Worm (Caenorhabditis elegans) whole organism, L3 larva: ENCODE results near the gene zer-1.

Experiments used
- R02D3.7 ChIP-seq: fragments of 150-350 bp; optimal IDR thresholded peaks from 2 replicates; lab custom pipeline; 2014; ENCODE audit warnings: missing biosample characterization, missing genetic modification characterization
- ZK546.5 ChIP-seq: sonication (generic microtip); optimal IDR thresholded peaks from 2 replicates; lab custom pipeline; 2017; ENCODE audit warnings: missing biosample characterization, missing genetic modification characterization
- aly-2 ChIP-seq: fragments of 150-350 bp; optimal IDR thresholded peaks from 2 replicates; lab custom pipeline; 2014; ENCODE audit warnings: missing biosample characterization, missing genetic modification characterization
- ama-1 ChIP-seq: fragments of 150-350 bp; optimal IDR thresholded peaks from 2 replicates; lab custom pipeline; 2018
- ceh-16 ChIP-seq: sonication (generic microtip); optimal IDR thresholded peaks from 2 replicates; lab custom pipeline; 2017; ENCODE audit warnings: missing biosample characterization, missing genetic modification characterization
- ceh-28 ChIP-seq: fragments of 150-350 bp; optimal IDR thresholded peaks from 2 replicates; lab custom pipeline; 2014; ENCODE audit warnings: missing biosample characterization, missing genetic modification reagents, missing genetic modification characterization
- ceh-82 ChIP-seq: fragments of 150-350 bp; optimal IDR thresholded peaks from 2 replicates; lab custom pipeline; 2014; ENCODE audit warnings: missing biosample characterization, missing genetic modification characterization
- ceh-9 ChIP-seq: sonication (generic microtip); optimal IDR thresholded peaks from 2 replicates; lab custom pipeline; 2018; ENCODE audit warnings: missing biosample characterization, missing genetic modification characterization
- daf-12 ChIP-seq: fragments of 150-350 bp; optimal IDR thresholded peaks from 2 replicates; lab custom pipeline; 2014; ENCODE audit warnings: missing biosample characterization, missing genetic modification reagents, missing genetic modification characterization
- egl-27 ChIP-seq: sonication (generic microtip); optimal IDR thresholded peaks from 4 replicates; lab custom pipeline; 2017; ENCODE audit warnings: missing biosample characterization, missing genetic modification reagents, missing genetic modification characterization
- egl-5 ChIP-seq: fragments of 150-350 bp; optimal IDR thresholded peaks from 2 replicates; lab custom pipeline; 2017; ENCODE audit warnings: missing biosample characterization, missing genetic modification reagents, missing genetic modification characterization, inconsistent platforms
- elt-1 ChIP-seq: fragments of 150-350 bp; optimal IDR thresholded peaks from 2 replicates; lab custom pipeline; 2014; ENCODE audit warnings: missing biosample characterization, missing genetic modification characterization
- elt-2 ChIP-seq: sonication (generic microtip); optimal IDR thresholded peaks from 2 replicates; lab custom pipeline; 2016; ENCODE audit warnings: missing genetic modification reagents, mild to moderate bottlenecking, missing genetic modification characterization, missing compliant biosample characterization
- elt-3 ChIP-seq, 3 experiments: fragments of 150-350 bp in 1 of 3; sonication (generic microtip) in 2 of 3; optimal IDR thresholded peaks; 2 replicates in 2 of 3; 4 replicates in 1 of 3; lab custom pipeline; 2014 to 2017; ENCODE audit warnings: missing biosample characterization in 3 of 3, missing genetic modification characterization in 3 of 3
- eor-1 ChIP-seq, 2 experiments: fragments of 150-350 bp; optimal IDR thresholded peaks; 2 replicates each; lab custom pipeline; 2014 to 2018; ENCODE audit warnings: missing biosample characterization in 2 of 2, missing genetic modification characterization in 2 of 2
- fkh-10 ChIP-seq: sonication (generic microtip); optimal IDR thresholded peaks from 2 replicates; lab custom pipeline; 2017; ENCODE audit warnings: missing biosample characterization, missing genetic modification reagents, missing genetic modification characterization
- fkh-2 ChIP-seq: fragments of 150-350 bp; optimal IDR thresholded peaks from 2 replicates; lab custom pipeline; 2014; ENCODE audit warnings: missing biosample characterization, missing genetic modification reagents, missing genetic modification characterization
- fos-1 ChIP-seq: fragments of 150-350 bp; optimal IDR thresholded peaks from 2 replicates; lab custom pipeline; 2014; ENCODE audit warnings: missing biosample characterization, missing genetic modification characterization
- hmg-11 ChIP-seq: sonication (generic microtip); optimal IDR thresholded peaks from 2 replicates; lab custom pipeline; 2016; ENCODE audit warnings: missing genetic modification characterization, missing compliant biosample characterization
- jun-1 ChIP-seq: fragments of 150-350 bp; optimal IDR thresholded peaks from 2 replicates; lab custom pipeline; 2014; ENCODE audit warnings: missing biosample characterization, missing genetic modification reagents, missing genetic modification characterization
- lin-15B ChIP-seq: fragments of 150-350 bp; optimal IDR thresholded peaks from 2 replicates; lab custom pipeline; 2014; ENCODE audit warnings: missing biosample characterization, missing genetic modification characterization
- lin-39 ChIP-seq: fragments of 150-350 bp; optimal IDR thresholded peaks from 2 replicates; lab custom pipeline; 2018; ENCODE audit warnings: missing biosample characterization, missing genetic modification reagents, missing genetic modification characterization
- lsy-12 ChIP-seq: sonication (generic microtip); optimal IDR thresholded peaks from 2 replicates; lab custom pipeline; 2016; ENCODE audit warnings: mild to moderate bottlenecking, missing genetic modification characterization, missing compliant biosample characterization
- mdl-1 ChIP-seq: fragments of 150-350 bp; optimal IDR thresholded peaks from 2 replicates; lab custom pipeline; 2014; ENCODE audit warnings: missing biosample characterization, missing genetic modification characterization
- mml-1 ChIP-seq: fragments of 150-350 bp; sonication (generic microtip); optimal IDR thresholded peaks from 3 replicates; lab custom pipeline; 2014; ENCODE audit warnings: missing biosample characterization, missing genetic modification characterization
- nfya-1 ChIP-seq: sonication (generic microtip); optimal IDR thresholded peaks from 2 replicates; lab custom pipeline; 2017; ENCODE audit warnings: missing genetic modification characterization, mild to moderate bottlenecking, missing compliant biosample characterization, antibody characterized with exemption, moderate library complexity; ENCODE audit not compliant: insufficient read depth
- nhr-11 ChIP-seq: fragments of 150-350 bp; optimal IDR thresholded peaks from 2 replicates; lab custom pipeline; 2014; ENCODE audit warnings: missing biosample characterization, missing genetic modification characterization
- nhr-12 ChIP-seq: fragments of 150-350 bp; optimal IDR thresholded peaks from 2 replicates; lab custom pipeline; 2014; ENCODE audit warnings: missing biosample characterization, missing genetic modification characterization
- nhr-23 ChIP-seq: fragments of 150-350 bp; optimal IDR thresholded peaks from 2 replicates; lab custom pipeline; 2014; ENCODE audit warnings: missing biosample characterization, missing genetic modification reagents, missing genetic modification characterization
- nhr-237 ChIP-seq: fragments of 150-350 bp; optimal IDR thresholded peaks from 2 replicates; lab custom pipeline; 2014; ENCODE audit warnings: missing biosample characterization, missing genetic modification characterization
- nhr-25 ChIP-seq: sonication (generic microtip); optimal IDR thresholded peaks from 2 replicates; lab custom pipeline; 2017; ENCODE audit warnings: missing biosample characterization, missing genetic modification characterization
- nhr-28 ChIP-seq: fragments of 150-350 bp; optimal IDR thresholded peaks from 2 replicates; lab custom pipeline; 2014; ENCODE audit warnings: missing biosample characterization, missing genetic modification characterization
- nhr-43 ChIP-seq: sonication (generic microtip); optimal IDR thresholded peaks from 2 replicates; lab custom pipeline; 2016; ENCODE audit warnings: mild to moderate bottlenecking, missing genetic modification characterization, missing compliant biosample characterization; ENCODE audit not compliant: poor library complexity, severe bottlenecking
- nhr-67 ChIP-seq: fragments of 150-350 bp; optimal IDR thresholded peaks from 2 replicates; lab custom pipeline; 2014; ENCODE audit warnings: missing biosample characterization, missing genetic modification characterization
- nhr-76 ChIP-seq: fragments of 150-350 bp; sonication (generic microtip); optimal IDR thresholded peaks from 5 replicates; lab custom pipeline; 2014; ENCODE audit warnings: missing biosample characterization, missing genetic modification characterization
- nhr-77 ChIP-seq: fragments of 150-350 bp; optimal IDR thresholded peaks from 2 replicates; lab custom pipeline; 2014; ENCODE audit warnings: missing biosample characterization, missing genetic modification characterization
- pha-4 ChIP-seq: fragments of 150-350 bp; optimal IDR thresholded peaks from 2 replicates; lab custom pipeline; 2014; ENCODE audit warnings: missing biosample characterization, missing genetic modification reagents, missing genetic modification characterization
- pqm-1 ChIP-seq: fragments of 150-350 bp; optimal IDR thresholded peaks from 2 replicates; lab custom pipeline; 2017; ENCODE audit warnings: missing biosample characterization, missing genetic modification characterization, inconsistent platforms
- sea-2 ChIP-seq: fragments of 150-350 bp; sonication (generic microtip); optimal IDR thresholded peaks from 4 replicates; lab custom pipeline; 2014; ENCODE audit warnings: missing biosample characterization, missing genetic modification reagents, missing genetic modification characterization
- skn-1 ChIP-seq: fragments of 150-350 bp; optimal IDR thresholded peaks from 2 replicates; lab custom pipeline; 2014; ENCODE audit warnings: missing biosample characterization, missing genetic modification characterization
- snpc-4 ChIP-seq: fragments of 150-350 bp; optimal IDR thresholded peaks from 2 replicates; lab custom pipeline; 2014; ENCODE audit warnings: missing biosample characterization, missing genetic modification characterization
- tbx-2 ChIP-seq: sonication (generic microtip); optimal IDR thresholded peaks from 2 replicates; lab custom pipeline; 2016; ENCODE audit warnings: mild to moderate bottlenecking, missing genetic modification characterization, missing compliant biosample characterization
- unc-39 ChIP-seq: sonication (generic microtip); optimal IDR thresholded peaks from 4 replicates; lab custom pipeline; 2017; ENCODE audit warnings: missing biosample characterization, missing genetic modification characterization
- unc-62 ChIP-seq: fragments of 150-350 bp; sonication (generic microtip); optimal IDR thresholded peaks from 4 replicates; lab custom pipeline; 2014; ENCODE audit warnings: missing biosample characterization, missing genetic modification reagents, missing genetic modification characterization
- zag-1 ChIP-seq: fragments of 150-350 bp; optimal IDR thresholded peaks from 2 replicates; lab custom pipeline; 2014; ENCODE audit warnings: missing biosample characterization, missing genetic modification characterization
- ztf-11 ChIP-seq: fragments of 150-350 bp; optimal IDR thresholded peaks from 2 replicates; lab custom pipeline; 2014; ENCODE audit warnings: missing biosample characterization, missing genetic modification characterization
- ztf-4 ChIP-seq: fragments of 150-350 bp; optimal IDR thresholded peaks from 2 replicates; lab custom pipeline; 2014; ENCODE audit warnings: missing biosample characterization, missing genetic modification characterization

The zer-1 gene

DNA sequence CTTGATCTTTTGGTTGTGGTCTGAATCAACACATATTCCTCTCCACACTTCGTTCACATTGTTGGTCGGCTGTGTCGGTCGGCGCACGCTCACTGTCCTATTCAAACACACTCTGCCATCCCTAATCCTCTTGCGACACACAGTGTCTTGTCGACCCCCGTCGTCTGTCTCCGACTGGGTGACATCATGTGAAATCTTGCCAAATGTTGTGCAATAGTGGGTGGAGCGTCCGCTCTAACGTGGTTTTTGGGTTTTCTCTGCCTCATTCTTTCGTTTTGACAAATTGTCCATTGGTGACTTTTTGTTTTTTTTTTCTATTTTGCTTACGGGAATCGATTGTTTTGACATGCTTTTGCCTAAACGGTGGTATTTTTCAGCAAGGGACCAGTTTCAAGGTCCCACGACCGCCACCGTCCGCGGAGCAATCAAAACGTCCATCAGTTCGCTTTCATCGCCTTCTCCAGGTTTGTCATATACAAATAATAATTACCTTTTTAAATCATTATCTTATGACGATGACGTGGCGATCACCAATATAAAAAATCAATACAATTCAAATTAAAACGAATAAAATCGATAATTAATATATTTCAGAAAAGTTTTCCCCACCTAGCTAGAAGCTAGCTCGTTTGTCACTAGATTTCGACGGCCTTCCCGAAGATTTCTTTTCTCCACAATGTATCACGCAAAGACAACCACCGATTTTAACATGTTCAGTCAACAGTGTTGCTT lies 52.7 kb downstream of the zer-1 start (continued):
- TF ChIP-seq unc-62 = peak; percentile 33
- TF ChIP-seq nhr-23 (tag; lab: Kevin White, UChicago) = peak; percentile 94
- peak; percentile 67 for TF ChIP-seq ztf-4 (tag; lab: Kevin White, UChicago)
- TF ChIP-seq zag-1 (tag; lab: Kevin White, UChicago) = peak; percentile 25
- TF ChIP-seq eor-1 (tag; optimal IDR thresholded peaks at IDR 0.05; lab: Kevin White, UChicago) = no peak
- TF ChIP-seq nhr-43 (tag; lab: Kevin White, UChicago) = peak; percentile 88
- TF ChIP-seq pqm-1 (tag; lab: Kevin White, UChicago) = peak; percentile 91
- peak; percentile 77 for TF ChIP-seq R02D3.7 (tag; lab: Kevin White, UChicago)
- no peak for TF ChIP-seq nhr-76

DNA sequence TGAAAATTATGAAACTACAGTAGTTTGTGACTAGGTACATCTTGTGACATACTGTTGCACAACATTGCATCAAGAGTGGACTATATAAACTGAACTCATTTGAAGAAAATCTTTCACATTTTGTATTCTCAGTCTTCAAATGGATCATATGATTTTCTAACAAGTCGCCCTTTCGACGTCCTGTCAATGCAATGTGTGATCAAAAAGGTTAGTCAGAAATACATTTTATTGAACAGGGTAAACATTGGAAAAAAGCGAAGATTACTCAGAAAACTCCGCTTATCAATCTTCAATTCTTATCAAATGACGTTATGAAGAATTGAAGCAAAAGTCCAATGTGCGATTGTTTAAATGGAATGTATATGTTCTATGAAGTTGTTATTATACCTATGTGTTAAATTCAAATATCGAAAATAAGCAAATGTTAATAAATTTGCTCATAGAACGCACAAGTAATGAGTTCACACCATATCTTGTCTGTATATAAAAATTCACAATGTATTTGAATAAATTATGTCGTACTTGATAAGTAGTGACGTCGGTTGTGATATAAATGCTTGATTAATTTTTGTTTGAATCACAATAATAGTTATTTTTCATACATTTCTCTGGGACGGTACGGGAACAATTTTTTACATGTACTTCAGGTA lies 53.6 kb downstream of the zer-1 start, which contains the start of gene zip-2:
zip-2 (plus strand) TSS at position 128 of the 650 bp plus-strand sequence.
- TF ChIP-seq ceh-82 = peak; percentile 8
- no peak for TF ChIP-seq ceh-9 (tag; lab: Kevin White, UChicago)
- TF ChIP-seq nhr-67 (tag; lab: Kevin White, UChicago) = no peak
- no peak for TF ChIP-seq nfya-1 (tag; lab: Kevin White, UChicago)
- TF ChIP-seq lin-39 (tag; lab: Kevin White, UChicago) = no peak
- no peak for TF ChIP-seq aly-2
- no peak for TF ChIP-seq nhr-77 (tag; lab: Kevin White, UChicago)
- no peak for TF ChIP-seq nhr-11 (tag; lab: Kevin White, UChicago)
- no peak for TF ChIP-seq fkh-2
- peak; percentile 14 for TF ChIP-seq fos-1 (tag; lab: Kevin White, UChicago)
- TF ChIP-seq ceh-16 (tag; lab: Kevin White, UChicago) = no peak
- no peak for TF ChIP-seq R02D3.7 (tag; lab: Kevin White, UChicago)
- no peak for TF ChIP-seq zag-1 (tag; lab: Kevin White, UChicago)
- TF ChIP-seq unc-39 (tag; lab: Kevin White, UChicago) = no peak
- TF ChIP-seq egl-27 (tag; lab: Kevin White, UChicago) = no peak
- no peak for TF ChIP-seq sea-2 (GFP tag; lab: Kevin White, UChicago)
- no peak for TF ChIP-seq fkh-10 (GFP tag; lab: Kevin White, UChicago)
- no peak for TF ChIP-seq elt-3 (tag; optimal IDR thresholded peaks at IDR 0.05; lab: Kevin White, UChicago)
- no peak for TF ChIP-seq nhr-23 (tag; lab: Kevin White, UChicago)
- peak; percentile 93 for TF ChIP-seq elt-2
- no peak for TF ChIP-seq nhr-28 (tag; lab: Kevin White, UChicago)
- no peak for TF ChIP-seq nhr-237 (tag; lab: Kevin White, UChicago)
- TF ChIP-seq nhr-12 (tag; lab: Kevin White, UChicago) = no peak
- no peak for TF ChIP-seq nhr-76
- TF ChIP-seq ztf-4 (tag; lab: Kevin White, UChicago) = no peak
- TF ChIP-seq lsy-12 (tag; lab: Kevin White, UChicago) = no peak
- no peak for TF ChIP-seq nhr-25 (tag; lab: Kevin White, UChicago)
- no peak for TF ChIP-seq tbx-2 (tag; lab: Kevin White, UChicago)
- no peak for TF ChIP-seq ama-1 (lab: Kevin White, UChicago)
- no peak for TF ChIP-seq daf-12 (tag; lab: Kevin White, UChicago)
- TF ChIP-seq ztf-11 (tag; lab: Kevin White, UChicago) = no peak
- peak; percentile 98 for TF ChIP-seq pqm-1 (tag; lab: Kevin White, UChicago)
- TF ChIP-seq lin-15B (tag; lab: Kevin White, UChicago) = no peak
- TF ChIP-seq ZK546.5 (tag; lab: Kevin White, UChicago) = no peak
- TF ChIP-seq mdl-1 (tag; lab: Kevin White, UChicago) = no peak
- TF ChIP-seq nhr-43 (tag; lab: Kevin White, UChicago) = no peak
- TF ChIP-seq eor-1 (tag; optimal IDR thresholded peaks at IDR 0.05; lab: Kevin White, UChicago) = no peak
- no peak for TF ChIP-seq skn-1 (tag; lab: Kevin White, UChicago)
- no peak for TF ChIP-seq hmg-11
- TF ChIP-seq elt-1 (tag; lab: Kevin White, UChicago) = no peak
- peak; percentile 79 for TF ChIP-seq pha-4 (tag; lab: Kevin White, UChicago)
- TF ChIP-seq ceh-28 (tag; lab: Kevin White, UChicago) = peak; percentile 27
- TF ChIP-seq snpc-4 (tag; lab: Kevin White, UChicago) = no peak
- no peak for TF ChIP-seq mml-1 (tag; lab: Kevin White, UChicago)
- no peak for TF ChIP-seq unc-62
- peak; percentile 24 for TF ChIP-seq jun-1 (tag; lab: Kevin White, UChicago)
- TF ChIP-seq egl-5 (tag; lab: Kevin White, UChicago) = no peak
